Worm (Caenorhabditis elegans) whole organism, L4 larva: ENCODE data around the gene C03A3.9.

Experiments
- F44E2.7 ChIP-seq: fragments of 200-800 bp; sonication (Bioruptor generic); IDR thresholded peaks from 2 replicates; pipeline ENCODE4 v2.1.2; 2022; ENCODE audit warnings: missing genetic modification characterization, missing compliant biosample characterization
- F49E8.2 ChIP-seq: sonication (generic microtip); optimal IDR thresholded peaks from 2 replicates; lab custom pipeline; 2016; ENCODE audit warnings: missing compliant biosample characterization, mild to moderate bottlenecking, missing genetic modification characterization, borderline replicate concordance
- T26A8.4 ChIP-seq: fragments of 200-800 bp; sonication (Bioruptor generic); IDR thresholded peaks from 2 replicates; pipeline ENCODE4 v1.3.6; 2022; ENCODE audit warnings: missing genetic modification characterization, missing compliant biosample characterization
- Y105C5A.15 ChIP-seq: fragments of 200-800 bp; sonication (Bioruptor generic); IDR thresholded peaks from 2 replicates; pipeline ENCODE4 v1.3.6; 2022; ENCODE audit warnings: missing genetic modification characterization, missing compliant biosample characterization
- Y5F2A.4 ChIP-seq: fragments of 200-800 bp; sonication (Bioruptor generic); optimal IDR thresholded peaks from 2 replicates; lab custom pipeline; 2018; ENCODE audit warnings: mild to moderate bottlenecking, missing genetic modification characterization, missing compliant biosample characterization
- Y75B8A.6 ChIP-seq: fragments of 200-800 bp; sonication (Bioruptor generic); IDR thresholded peaks from 2 replicates; pipeline ENCODE4 v1.3.6; 2022; ENCODE audit warnings: missing genetic modification reagents, missing genetic modification characterization, missing compliant biosample characterization
- ZK546.5 ChIP-seq, 2 experiments: sonication (generic microtip); optimal IDR thresholded peaks; 2 replicates each; lab custom pipeline; 2017; ENCODE audit warnings: missing biosample characterization in 2 of 2, missing genetic modification characterization in 2 of 2
- aha-1 ChIP-seq: fragments of 150-350 bp; peaks from one replicate; lab custom pipeline; 2014; ENCODE audit warnings: missing biosample characterization, missing genetic modification characterization
- ceh-32 ChIP-seq: sonication (generic microtip); optimal IDR thresholded peaks from 2 replicates; lab custom pipeline; 2016; ENCODE audit warnings: mild to moderate bottlenecking, missing genetic modification characterization, missing compliant biosample characterization; ENCODE audit not compliant: poor library complexity
- ces-1 ChIP-seq: fragments of 150-350 bp; sonication (generic microtip); optimal IDR thresholded peaks from 4 replicates; lab custom pipeline; 2014; ENCODE audit warnings: missing biosample characterization, missing genetic modification reagents, missing genetic modification characterization
- cey-2 ChIP-seq: sonication (generic microtip); optimal IDR thresholded peaks from 3 replicates; lab custom pipeline; 2017; ENCODE audit warnings: missing genetic modification characterization, mild to moderate bottlenecking, missing compliant biosample characterization, antibody characterized with exemption, borderline replicate concordance; ENCODE audit not compliant: insufficient read depth
- ctbp-1 ChIP-seq: fragments of 200-800 bp; sonication (Bioruptor generic); IDR thresholded peaks from 2 replicates; pipeline ENCODE4 v1.3.6; 2022; ENCODE audit warnings: missing genetic modification reagents, missing genetic modification characterization, missing compliant biosample characterization
- daf-12 ChIP-seq: fragments of 150-350 bp; optimal IDR thresholded peaks from 2 replicates; lab custom pipeline; 2014; ENCODE audit warnings: missing biosample characterization, missing genetic modification reagents, missing genetic modification characterization
- daf-16 ChIP-seq, 3 experiments: sonication (generic microtip); optimal IDR thresholded peaks; 2 replicates each; lab custom pipeline; 2016 to 2017; ENCODE audit warnings: missing genetic modification characterization in 3 of 3, missing genetic modification reagents in 3 of 3, mild to moderate bottlenecking in 2 of 3, missing compliant biosample characterization in 2 of 3, missing biosample characterization in 1 of 3, moderate library complexity in 1 of 3
- daf-19 ChIP-seq: fragments of 200-800 bp; sonication (Bioruptor generic); conservative IDR thresholded peaks from 2 replicates; pipeline ENCODE4 v1.3.6; 2022; ENCODE audit warnings: missing genetic modification characterization, missing compliant biosample characterization
- daf-8 ChIP-seq: fragments of 200-800 bp; sonication (Bioruptor generic); IDR thresholded peaks from 2 replicates; pipeline ENCODE4 v1.3.6; 2022; ENCODE audit warnings: missing genetic modification characterization, missing compliant biosample characterization
- dmd-8 ChIP-seq: fragments of 200-800 bp; sonication (Bioruptor generic); IDR thresholded peaks from 2 replicates; pipeline ENCODE4 v1.3.6; 2022; ENCODE audit warnings: missing genetic modification characterization, missing compliant biosample characterization
- dmd-9 ChIP-seq: fragments of 200-800 bp; sonication (Bioruptor generic); IDR thresholded peaks from 2 replicates; pipeline ENCODE4 v1.3.6; 2022; ENCODE audit warnings: missing genetic modification reagents, missing genetic modification characterization, missing compliant biosample characterization
- dve-1 ChIP-seq: sonication (generic microtip); optimal IDR thresholded peaks from 2 replicates; lab custom pipeline; 2017; ENCODE audit warnings: antibody characterized with exemption, mild to moderate bottlenecking, missing genetic modification characterization, missing compliant biosample characterization; ENCODE audit not compliant: insufficient read depth
- fos-1 ChIP-seq: fragments of 150-350 bp; optimal IDR thresholded peaks from 2 replicates; lab custom pipeline; 2014; ENCODE audit warnings: missing biosample characterization, missing genetic modification characterization
- gei-8 ChIP-seq: fragments of 200-800 bp; sonication (Bioruptor generic); optimal IDR thresholded peaks from 2 replicates; lab custom pipeline; 2018; ENCODE audit warnings: mild to moderate bottlenecking, missing genetic modification characterization, missing compliant biosample characterization
- hif-1 ChIP-seq, 2 experiments: sonication (generic microtip); optimal IDR thresholded peaks; 2 replicates each; lab custom pipeline; 2016 to 2017; ENCODE audit warnings: missing compliant biosample characterization in 2 of 2, missing genetic modification characterization in 2 of 2, missing genetic modification reagents in 2 of 2, missing genotype in 2 of 2, mild to moderate bottlenecking in 1 of 2
- lim-7 ChIP-seq: fragments of 200-800 bp; sonication (Bioruptor generic); IDR thresholded peaks from 2 replicates; pipeline ENCODE4 v1.3.6; 2022; ENCODE audit warnings: missing genetic modification characterization, missing compliant biosample characterization
- lin-15B ChIP-seq: fragments of 150-350 bp; sonication (generic microtip); optimal IDR thresholded peaks from 3 replicates; lab custom pipeline; 2014; ENCODE audit warnings: missing biosample characterization, missing genetic modification characterization
- lin-29 ChIP-seq: fragments of 200-800 bp; sonication (Bioruptor generic); IDR thresholded peaks from 2 replicates; pipeline ENCODE4 v1.3.6; 2022; ENCODE audit warnings: missing genetic modification reagents, missing genetic modification characterization, missing compliant biosample characterization
- lir-3 ChIP-seq: sonication (generic microtip); optimal IDR thresholded peaks from 2 replicates; lab custom pipeline; 2016; ENCODE audit warnings: mild to moderate bottlenecking, missing genetic modification characterization, missing compliant biosample characterization
- madf-5 ChIP-seq, 2 experiments: fragments of 200-800 bp; sonication (Bioruptor generic); IDR thresholded peaks; 2 replicates each; pipeline ENCODE4 v1.3.6; 2022; ENCODE audit warnings: missing compliant biosample characterization in 2 of 2, missing genetic modification characterization in 2 of 2
- mes-2 ChIP-seq: sonication (generic microtip); optimal IDR thresholded peaks from 2 replicates; lab custom pipeline; 2016; ENCODE audit warnings: missing genotype, mild to moderate bottlenecking, missing genetic modification characterization, missing compliant biosample characterization; ENCODE audit not compliant: poor library complexity, severe bottlenecking
- nhr-11 ChIP-seq: fragments of 150-350 bp; optimal IDR thresholded peaks from 2 replicates; lab custom pipeline; 2014; ENCODE audit warnings: missing biosample characterization, missing genetic modification characterization
- nhr-237 ChIP-seq: sonication (generic microtip); optimal IDR thresholded peaks from 2 replicates; lab custom pipeline; 2017; ENCODE audit warnings: missing biosample characterization, missing genetic modification characterization
- nhr-41 ChIP-seq: fragments of 200-800 bp; sonication (Bioruptor generic); IDR thresholded peaks from 2 replicates; pipeline ENCODE4 v1.3.6; 2022; ENCODE audit warnings: missing genetic modification reagents, missing genetic modification characterization, missing compliant biosample characterization
- pha-4 ChIP-seq, 2 experiments: fragments of 150-350 bp in 1 of 2; fragments of 200-800 bp in 1 of 2; sonication (Bioruptor generic) in 1 of 2; IDR thresholded peaks in 1 of 2; optimal IDR thresholded peaks in 1 of 2; 2 replicates each; pipeline versions ENCODE4 v1.3.6 to Lab custom; 2014 to 2022; ENCODE audit warnings: missing genetic modification characterization in 2 of 2, missing genetic modification reagents in 2 of 2, missing biosample characterization in 1 of 2, missing compliant biosample characterization in 1 of 2
- spr-1 ChIP-seq: sonication (generic microtip); optimal IDR thresholded peaks from 2 replicates; lab custom pipeline; 2016; ENCODE audit warnings: mild to moderate bottlenecking, missing genetic modification characterization, missing compliant biosample characterization
- unc-39 ChIP-seq: sonication (generic microtip); optimal IDR thresholded peaks from 2 replicates; lab custom pipeline; 2017; ENCODE audit warnings: missing biosample characterization, missing genetic modification characterization
- zip-2 ChIP-seq: fragments of 150-350 bp; optimal IDR thresholded peaks from 2 replicates; lab custom pipeline; 2014; ENCODE audit warnings: missing biosample characterization, missing genetic modification characterization
- ztf-7 ChIP-seq: fragments of 150-350 bp; optimal IDR thresholded peaks from 2 replicates; lab custom pipeline; 2014; ENCODE audit warnings: missing biosample characterization, missing genetic modification characterization

Gene C03A3.9

ce11 chrX:11266711-11267110 is at the start of gene C03A3.9:
TSS of gene C03A3.9 (plus strand) at chrX:11267011.
- TF ChIP-seq ceh-32 (tag; lab: Kevin White, UChicago) (no peak), ZK546.5 (tag; optimal IDR thresholded peaks at IDR 0.05; lab: Kevin White, UChicago) (no peak), T26A8.4 (no peak), dve-1 (tag; lab: Kevin White, UChicago) (no peak), dmd-8 (no peak), spr-1 (tag; lab: Kevin White, UChicago) (no peak), Y5F2A.4 (GFP tag; lab: Kevin White, UChicago) (no peak), unc-39 (tag; lab: Kevin White, UChicago) (no peak), pha-4 (GFP tag; IDR thresholded peaks at IDR 0.05; lab: Robert Waterston, UW) (no peak), pha-4 (tag; optimal IDR thresholded peaks at IDR 0.05; lab: Kevin White, UChicago) (no peak), lin-15B (tag; lab: Kevin White, UChicago) (no peak), daf-8 (no peak), lin-29 (GFP tag; lab: Robert Waterston, UW) (no peak), hif-1 (tag; optimal IDR thresholded peaks at IDR 0.05; lab: Kevin White, UChicago) (no peak), ctbp-1 (GFP tag; lab: Robert Waterston, UW) (no peak), gei-8 (GFP tag; lab: Kevin White, UChicago) (no peak), F49E8.2 (no peak), nhr-237 (tag; lab: Kevin White, UChicago) (no peak)
- TF ChIP-seq, all 104 proteins: peak for 0

ce11 chrX:11222597-11223218 is 44.1 kb upstream of the C03A3.9 start, which contains the start of gene C34F6.9:
TSS of gene C34F6.9 (minus strand) at chrX:11222647.
- TF ChIP-seq ztf-7 (tag; lab: Kevin White, UChicago) (no peak), cey-2 (tag; lab: Kevin White, UChicago) (no peak), aha-1 (tag; lab: Kevin White, UChicago) (peak; percentile 82), daf-16 (GFP tag; optimal IDR thresholded peaks at IDR 0.05; lab: Kevin White, UChicago) (no peak), daf-16 (tag; optimal IDR thresholded peaks at IDR 0.05; lab: Kevin White, UChicago) (peak; percentile 19), lir-3 (tag; lab: Kevin White, UChicago) (no peak), fos-1 (tag; lab: Kevin White, UChicago) (no peak), madf-5 (GFP tag; IDR thresholded peaks at IDR 0.05; lab: Robert Waterston, UW) (no peak), lim-7 (GFP tag; lab: Robert Waterston, UW) (no peak), nhr-41 (no peak), nhr-11 (no peak), dmd-9 (GFP tag; lab: Robert Waterston, UW) (no peak), mes-2 (peak; percentile 16), daf-19 (GFP tag; lab: Robert Waterston, UW) (no peak), ces-1 (GFP tag; lab: Kevin White, UChicago) (no peak), Y75B8A.6 (GFP tag; lab: Robert Waterston, UW) (no peak), Y105C5A.15 (GFP tag; lab: Robert Waterston, UW) (no peak)

ce11 chrX:11226595-11226994 is 40.2 kb upstream of the C03A3.9 start, which contains the start of gene C34F6.12:
TSS of gene C34F6.12 (minus strand) at chrX:11226695.
- no peak for TF ChIP-seq daf-12 (tag; lab: Kevin White, UChicago)
- no peak for TF ChIP-seq zip-2
- TF ChIP-seq F44E2.7 (GFP tag; lab: Robert Waterston, UW) = no peak
